Fruit fly (Drosophila melanogaster): ENCODE measurements around the gene CG31698.

Gene CG31698

dm6 chr2L:3152696-3153613 lies 20.7 kb downstream of the CG31698 start:
- peak; percentile 87 for TF ChIP-seq Ets98B (GFP tag; IDR thresholded peaks at IDR 0.05)
- peak; percentile 91 for TF ChIP-seq CG4496 (GFP tag; IDR thresholded peaks at IDR 0.05)
- peak; percentile 73 for TF ChIP-seq CG17806 (tag; optimal IDR thresholded peaks at IDR 0.05)
- peak; percentile 66 for TF ChIP-seq CG9948 (tag; optimal IDR thresholded peaks at IDR 0.05)
- peak; percentile 81 for TF ChIP-seq CG8301 (tag; optimal IDR thresholded peaks at IDR 0.05)
- peak; percentile 67 for TF ChIP-seq CG34367 (tag; optimal IDR thresholded peaks at IDR 0.05)
- peak; percentile 55 for TF ChIP-seq gl (tag; optimal IDR thresholded peaks at IDR 0.05)
- peak; percentile 67 for TF ChIP-seq CG12605 (GFP tag; IDR thresholded peaks at IDR 0.05)
- TF ChIP-seq Snoo (tag; optimal IDR thresholded peaks at IDR 0.05) = peak; percentile 31
- TF ChIP-seq D1 (tag; optimal IDR thresholded peaks at IDR 0.05) = peak; percentile 33
- peak; percentile 91 for TF ChIP-seq fd96Ca (GFP tag; IDR thresholded peaks at IDR 0.05)
- peak; percentile 88 for TF ChIP-seq CG8159 (tag; optimal IDR thresholded peaks at IDR 0.05)
- peak; percentile 78 for TF ChIP-seq CG15710 (tag; optimal IDR thresholded peaks at IDR 0.05)
- peak; percentile 84 for TF ChIP-seq CG32121 (GFP tag; IDR thresholded peaks at IDR 0.05)
- peak; percentile 74 for TF ChIP-seq Pif1B (GFP tag; optimal IDR thresholded peaks at IDR 0.05)
- TF ChIP-seq CG13204 (GFP tag; optimal IDR thresholded peaks at IDR 0.05) = no peak
- peak; percentile 84 for TF ChIP-seq CG14655 (GFP tag; optimal IDR thresholded peaks at IDR 0.05)
- TF ChIP-seq Pif1A (GFP tag; optimal IDR thresholded peaks at IDR 0.05) = peak; percentile 78
- TF ChIP-seq EcR (GFP tag; optimal IDR thresholded peaks at IDR 0.05) = no peak
- TF ChIP-seq CG10348 (GFP tag; IDR thresholded peaks at IDR 0.05) = peak; percentile 59
- peak; percentile 71; the same call in 1 of the 2 replicates for TF ChIP-seq rn (GFP tag; IDR thresholded peaks at IDR 0.05)

- TF ChIP-seq Pif1A (GFP tag; optimal IDR thresholded peaks at IDR 0.05) (peak; percentile 10), CG32121 (GFP tag; IDR thresholded peaks at IDR 0.05) (no peak), EcR (GFP tag; optimal IDR thresholded peaks at IDR 0.05) (no peak), Pif1B (GFP tag; optimal IDR thresholded peaks at IDR 0.05) (peak; percentile 19), Snoo (tag; optimal IDR thresholded peaks at IDR 0.05) (no peak), CG13204 (GFP tag; optimal IDR thresholded peaks at IDR 0.05) (no peak), rn (GFP tag; IDR thresholded peaks at IDR 0.05) (no peak), fd96Ca (GFP tag; IDR thresholded peaks at IDR 0.05) (no peak), CG8159 (tag; optimal IDR thresholded peaks at IDR 0.05) (peak; percentile 22), CG10348 (GFP tag; IDR thresholded peaks at IDR 0.05) (no peak), CG17806 (tag; optimal IDR thresholded peaks at IDR 0.05) (peak; percentile 27), CG15710 (tag; optimal IDR thresholded peaks at IDR 0.05) (peak; percentile 19), gl (tag; optimal IDR thresholded peaks at IDR 0.05) (no peak), CG8301 (tag; optimal IDR thresholded peaks at IDR 0.05) (no peak), CG14655 (GFP tag; optimal IDR thresholded peaks at IDR 0.05) (peak; percentile 10), D1 (tag; optimal IDR thresholded peaks at IDR 0.05) (no peak), CG9948 (tag; optimal IDR thresholded peaks at IDR 0.05) (peak; percentile 25), CG4496 (GFP tag; IDR thresholded peaks at IDR 0.05) (no peak)
These were observed 22.0 kb downstream of the CG31698 start for dm6 chr2L:3151657-3152056.

- TF ChIP-seq CG14655 (GFP tag; optimal IDR thresholded peaks at IDR 0.05) (no peak), EcR (GFP tag; optimal IDR thresholded peaks at IDR 0.05) (no peak), CG8301 (tag; optimal IDR thresholded peaks at IDR 0.05) (peak; percentile 48), CG15710 (tag; optimal IDR thresholded peaks at IDR 0.05) (no peak), CG10348 (GFP tag; IDR thresholded peaks at IDR 0.05) (no peak), Pif1A (GFP tag; optimal IDR thresholded peaks at IDR 0.05) (peak; percentile 29), CG32121 (GFP tag; IDR thresholded peaks at IDR 0.05) (peak; percentile 74), CG12605 (GFP tag; IDR thresholded peaks at IDR 0.05) (peak; percentile 46; the same call in 1 of the 2 replicates), gl (tag; optimal IDR thresholded peaks at IDR 0.05) (no peak), Pif1B (GFP tag; optimal IDR thresholded peaks at IDR 0.05) (no peak), CG4496 (GFP tag; IDR thresholded peaks at IDR 0.05) (peak; percentile 74; the same call in 2 of the 3 replicates), Ets98B (GFP tag; IDR thresholded peaks at IDR 0.05) (peak; percentile 73), D1 (tag; optimal IDR thresholded peaks at IDR 0.05) (no peak), Snoo (tag; optimal IDR thresholded peaks at IDR 0.05) (no peak), CG9948 (tag; optimal IDR thresholded peaks at IDR 0.05) (no peak), rn (GFP tag; IDR thresholded peaks at IDR 0.05) (no peak), CG13204 (GFP tag; optimal IDR thresholded peaks at IDR 0.05) (no peak), CG34367 (tag; optimal IDR thresholded peaks at IDR 0.05) (no peak), fd96Ca (GFP tag; IDR thresholded peaks at IDR 0.05) (peak; percentile 80), CG17806 (tag; optimal IDR thresholded peaks at IDR 0.05) (no peak), CG8159 (tag; optimal IDR thresholded peaks at IDR 0.05) (no peak)
These were observed 24.6 kb downstream of the CG31698 start for dm6 chr2L:3148959-3149591.

dm6 chr2L:3145897-3146296 lies 27.7 kb downstream of the CG31698 start:
- no peak for TF ChIP-seq CG8159 (tag; optimal IDR thresholded peaks at IDR 0.05)
- no peak for TF ChIP-seq Ets98B (GFP tag; IDR thresholded peaks at IDR 0.05)
- no peak for TF ChIP-seq CG12605 (GFP tag; IDR thresholded peaks at IDR 0.05)
- no peak for TF ChIP-seq CG13204 (GFP tag; optimal IDR thresholded peaks at IDR 0.05)
- no peak for TF ChIP-seq CG8301 (tag; optimal IDR thresholded peaks at IDR 0.05)
- TF ChIP-seq CG9948 (tag; optimal IDR thresholded peaks at IDR 0.05) = no peak
- TF ChIP-seq CG4496 (GFP tag; IDR thresholded peaks at IDR 0.05) = no peak
- no peak for TF ChIP-seq D1 (tag; optimal IDR thresholded peaks at IDR 0.05)
- TF ChIP-seq CG10348 (GFP tag; IDR thresholded peaks at IDR 0.05) = no peak
- no peak for TF ChIP-seq CG15710 (tag; optimal IDR thresholded peaks at IDR 0.05)
- no peak for TF ChIP-seq EcR (GFP tag; optimal IDR thresholded peaks at IDR 0.05)
- no peak for TF ChIP-seq CG14655 (GFP tag; optimal IDR thresholded peaks at IDR 0.05)
- no peak for TF ChIP-seq Pif1A (GFP tag; optimal IDR thresholded peaks at IDR 0.05)
- no peak for TF ChIP-seq CG17806 (tag; optimal IDR thresholded peaks at IDR 0.05)
- TF ChIP-seq rn (GFP tag; IDR thresholded peaks at IDR 0.05) = no peak
- TF ChIP-seq gl (tag; optimal IDR thresholded peaks at IDR 0.05) = no peak
- TF ChIP-seq CG32121 (GFP tag; IDR thresholded peaks at IDR 0.05) = no peak
- no peak for TF ChIP-seq CG34367 (tag; optimal IDR thresholded peaks at IDR 0.05)
- no peak for TF ChIP-seq fd96Ca (GFP tag; IDR thresholded peaks at IDR 0.05)

Data from whole organism, pupa.